Worm (Caenorhabditis elegans): ENCODE measurements around the gene cest-33.

DNA sequence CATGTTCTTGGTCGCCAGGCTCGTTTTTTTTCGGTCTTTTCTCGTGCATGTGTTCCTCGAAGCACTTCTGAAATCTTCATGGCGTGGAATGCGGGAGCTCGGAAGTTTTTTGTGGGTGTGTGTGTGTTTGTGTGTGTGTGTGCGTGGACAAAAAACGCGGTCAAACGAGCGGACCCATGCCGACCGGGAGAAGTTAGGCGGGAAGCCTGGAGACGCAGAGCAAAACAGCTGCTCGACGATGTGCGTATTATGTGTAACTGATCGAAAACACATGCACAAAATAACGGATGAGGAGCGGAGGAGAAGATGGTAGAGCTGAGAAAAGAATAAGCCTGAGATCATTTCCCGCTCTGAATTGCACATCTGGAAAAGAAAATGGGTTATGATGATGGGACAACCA lies 23.0 kb downstream of the cest-33 start:
- TF ChIP-seq R02D3.7 (tag; optimal IDR thresholded peaks at IDR 0.05) (no peak), nhr-11 (tag; optimal IDR thresholded peaks at IDR 0.05) (no peak), ztf-11 (tag; optimal IDR thresholded peaks at IDR 0.05) (no peak), lin-39 (tag; optimal IDR thresholded peaks at IDR 0.05) (no peak), egl-27 (tag; optimal IDR thresholded peaks at IDR 0.05) (no peak), nhr-25 (tag; optimal IDR thresholded peaks at IDR 0.05) (no peak), ztf-4 (tag; optimal IDR thresholded peaks at IDR 0.05) (no peak), skn-1 (tag; optimal IDR thresholded peaks at IDR 0.05) (no peak)

Data from whole organism, L2 larva.